Fruit fly (Drosophila melanogaster) whole organism, adult: ENCODE data around the gene CG14062.

Experiments
- CG14711 ChIP-seq: fragments of 200-800 bp; sonication (Bioruptor generic); optimal IDR thresholded peaks from 2 replicates; lab custom pipeline; 2018; ENCODE audit warnings: missing biosample characterization, mild to moderate bottlenecking, missing genetic modification characterization, moderate library complexity
- CG1620 ChIP-seq: fragments of 200-800 bp; sonication (Bioruptor generic); optimal IDR thresholded peaks from 2 replicates; lab custom pipeline; 2016; ENCODE audit warnings: missing biosample characterization, missing genetic modification characterization
- bab1 ChIP-seq: fragments of 200-800 bp; sonication (Bioruptor generic); optimal IDR thresholded peaks from 3 replicates; lab custom pipeline; 2019; ENCODE audit warnings: missing biosample characterization, mild to moderate bottlenecking, missing genetic modification characterization, moderate library complexity

DNA sequence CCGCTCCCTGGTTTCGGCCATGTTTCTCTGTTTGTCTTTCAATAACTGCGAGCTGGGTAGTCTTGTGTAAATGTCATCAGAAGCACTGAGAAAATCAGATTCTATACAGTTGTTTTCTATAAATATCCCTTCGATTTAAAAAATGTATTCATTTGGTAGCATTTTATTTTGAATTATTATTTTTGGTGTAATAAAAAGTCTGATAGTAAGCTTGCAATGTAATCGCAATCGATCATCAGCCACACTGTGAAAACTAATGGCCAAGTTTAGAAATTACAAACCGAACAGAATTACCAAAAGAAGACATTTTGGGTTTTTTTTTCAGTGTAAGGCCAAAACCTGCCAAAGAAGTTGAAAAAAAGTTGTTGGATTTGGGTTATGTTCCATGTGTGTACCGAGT lies 21.9 kb downstream of the CG14062 start:
- TF ChIP-seq CG1620 (GFP tag; lab: Kevin White, UChicago) (no peak), bab1 (GFP tag; lab: Kevin White, UChicago) (no peak), CG14711 (tag; lab: Kevin White, UChicago) (no peak)
